Fruit fly (Drosophila melanogaster) Kc167 (cell line): ENCODE measurements around the gene SKIP.

ENCODE experiments used
- Sin3A ChIP-seq: fragments of >200 bp; optimal IDR thresholded peaks from 2 replicates; lab custom pipeline; 2018; ENCODE audit warnings: missing external identifiers
- h ChIP-seq: fragments of >200 bp; optimal IDR thresholded peaks from 3 replicates; lab custom pipeline; 2018; ENCODE audit warnings: missing external identifiers

dm6 chr3R:22287470-22287869 lies 153.8 kb downstream of the SKIP start:
- no peak for TF ChIP-seq Sin3A (lab: Kevin White, UChicago)
- TF ChIP-seq h (lab: Kevin White, UChicago) = no peak
